Fruit fly (Drosophila melanogaster) whole organism, wandering third instar larva: ENCODE measurements around the gene Arp8.

Experiments used
- Abd-B ChIP-seq: fragments of >200 bp; optimal IDR thresholded peaks from 2 replicates; lab custom pipeline; 2017; ENCODE audit warnings: missing biosample characterization, missing genetic modification characterization
- CG32264 ChIP-seq: fragments of 200-800 bp; sonication (Bioruptor generic); optimal IDR thresholded peaks from 2 replicates; lab custom pipeline; 2016; ENCODE audit warnings: missing biosample characterization, missing genetic modification characterization
- CG9705 ChIP-seq: fragments of 200-800 bp; sonication (Bioruptor generic); optimal IDR thresholded peaks from 2 replicates; lab custom pipeline; 2018; ENCODE audit warnings: missing biosample characterization, mild to moderate bottlenecking, missing genetic modification characterization
- CrebA ChIP-seq: fragments of 200-800 bp; sonication (Bioruptor generic); optimal IDR thresholded peaks from 2 replicates; lab custom pipeline; 2016; ENCODE audit warnings: missing biosample characterization, mild to moderate bottlenecking, missing genetic modification characterization, borderline replicate concordance
- Dfd ChIP-seq: fragments of >200 bp; optimal IDR thresholded peaks from 2 replicates; lab custom pipeline; 2017; ENCODE audit warnings: missing biosample characterization, missing genetic modification characterization
- Dif ChIP-seq: fragments of 200-275, 200-300 bp; sonication (Bioruptor generic); optimal IDR thresholded peaks from 2 replicates; lab custom pipeline; 2018; ENCODE audit warnings: missing biosample characterization, missing genetic modification characterization; ENCODE audit not compliant: partially characterized antibody
- GATAd ChIP-seq: sonication (Bioruptor generic); optimal IDR thresholded peaks from 2 replicates; lab custom pipeline; 2016; ENCODE audit warnings: missing biosample characterization, missing genetic modification characterization
- HLH106 ChIP-seq: fragments of 200-800 bp; optimal IDR thresholded peaks from 3 replicates; lab custom pipeline; 2019; ENCODE audit warnings: missing biosample characterization, mild to moderate bottlenecking, missing genetic modification characterization, moderate library complexity
- Hr78 ChIP-seq: fragments of >200 bp; optimal IDR thresholded peaks from 2 replicates; lab custom pipeline; 2017; ENCODE audit warnings: missing biosample characterization, missing genetic modification characterization
- Hr83 ChIP-seq: fragments of 200-300 bp; sonication (Bioruptor generic); optimal IDR thresholded peaks from 2 replicates; lab custom pipeline; 2016; ENCODE audit warnings: missing biosample characterization, mild to moderate bottlenecking, missing genetic modification characterization, moderate library complexity; ENCODE audit not compliant: poor library complexity, severe bottlenecking
- Jra ChIP-seq: sonication (Bioruptor generic); optimal IDR thresholded peaks from 2 replicates; lab custom pipeline; 2016; ENCODE audit warnings: missing biosample characterization, missing genetic modification characterization
- Mio ChIP-seq: sonication (Bioruptor generic); optimal IDR thresholded peaks from 2 replicates; lab custom pipeline; 2016; ENCODE audit warnings: missing biosample characterization, missing genetic modification characterization
- Myc ChIP-seq: fragments of >200 bp; optimal IDR thresholded peaks from 2 replicates; lab custom pipeline; 2017
- OdsH ChIP-seq: fragments of 200-800 bp; sonication (Bioruptor generic); optimal IDR thresholded peaks from 2 replicates; lab custom pipeline; 2016; ENCODE audit warnings: missing biosample characterization, mild to moderate bottlenecking, missing genetic modification characterization
- Rel ChIP-seq, 2 experiments: fragments of 200-800 bp; sonication (Bioruptor generic) in 1 of 2; optimal IDR thresholded peaks; 2 replicates in 1 of 2; 3 replicates in 1 of 2; lab custom pipeline; 2016 to 2019; ENCODE audit warnings: mild to moderate bottlenecking in 2 of 2, missing biosample characterization in 2 of 2, missing genetic modification characterization in 2 of 2, moderate library complexity in 1 of 2
- Sp1 ChIP-seq: fragments of 200-800 bp; sonication (Bioruptor generic); optimal IDR thresholded peaks from 3 replicates; lab custom pipeline; 2019; ENCODE audit warnings: missing biosample characterization, mild to moderate bottlenecking, missing genetic modification characterization, moderate library complexity
- Vsx2 ChIP-seq: fragments of 200-300, 225-300 bp; sonication (Bioruptor generic); optimal IDR thresholded peaks from 2 replicates; lab custom pipeline; 2018; ENCODE audit warnings: missing biosample characterization, missing genetic modification characterization; ENCODE audit not compliant: partially characterized antibody
- br ChIP-seq: fragments of 200-800 bp; sonication (Bioruptor generic); optimal IDR thresholded peaks from 2 replicates; lab custom pipeline; 2016; ENCODE audit warnings: missing biosample characterization, missing genetic modification characterization
- brk ChIP-seq: fragments of 200-800 bp; sonication (Bioruptor generic); optimal IDR thresholded peaks from 2 replicates; lab custom pipeline; 2016; ENCODE audit warnings: missing biosample characterization, mild to moderate bottlenecking, missing genetic modification characterization
- dl ChIP-seq, 2 experiments: fragments of 175-275, 200-275 bp in 1 of 2; fragments of 200-275 bp in 1 of 2; sonication (Bioruptor generic); optimal IDR thresholded peaks; lab custom pipeline; 2018; ENCODE audit warnings: mild to moderate bottlenecking in 2 of 2, missing biosample characterization in 2 of 2, missing genetic modification characterization in 2 of 2, moderate library complexity in 2 of 2; ENCODE audit not compliant: partially characterized antibody in 2 of 2, insufficient read depth in 1 of 2
- dmrt93B ChIP-seq: fragments of 200-800 bp; sonication (Bioruptor generic); optimal IDR thresholded peaks from 2 replicates; lab custom pipeline; 2018; ENCODE audit warnings: missing biosample characterization, mild to moderate bottlenecking, missing genetic modification characterization
- dsf ChIP-seq: sonication (Bioruptor generic); optimal IDR thresholded peaks from 2 replicates; lab custom pipeline; 2016; ENCODE audit warnings: missing biosample characterization, missing genetic modification characterization, borderline replicate concordance
- ey ChIP-seq: fragments of 200-800 bp; sonication (Bioruptor generic); optimal IDR thresholded peaks from 2 replicates; lab custom pipeline; 2016; ENCODE audit warnings: missing biosample characterization, missing genetic modification characterization
- foxo ChIP-seq, 2 experiments: fragments of 200-800 bp; sonication (Bioruptor generic); optimal IDR thresholded peaks; 2 replicates in 1 of 2; 3 replicates in 1 of 2; lab custom pipeline; 2016 to 2017; ENCODE audit warnings: missing biosample characterization in 2 of 2, missing genetic modification characterization in 2 of 2
- fru ChIP-seq: fragments of 200-800 bp; sonication (Bioruptor generic); optimal IDR thresholded peaks from 3 replicates; lab custom pipeline; 2016; ENCODE audit warnings: missing biosample characterization, mild to moderate bottlenecking, missing genetic modification characterization
- h ChIP-seq: fragments of 200-800 bp; sonication (Bioruptor generic); optimal IDR thresholded peaks from 3 replicates; lab custom pipeline; 2016; ENCODE audit warnings: missing biosample characterization, mild to moderate bottlenecking, missing genetic modification characterization
- lola ChIP-seq: fragments of >200 bp; optimal IDR thresholded peaks from 2 replicates; lab custom pipeline; 2017; ENCODE audit warnings: missing biosample characterization, missing genetic modification characterization
- pan ChIP-seq: fragments of >200 bp; optimal IDR thresholded peaks from 2 replicates; lab custom pipeline; 2017
- psq ChIP-seq: fragments of 200-800 bp; sonication (Bioruptor generic); optimal IDR thresholded peaks from 3 replicates; lab custom pipeline; 2017; ENCODE audit warnings: missing biosample characterization, mild to moderate bottlenecking, missing genetic modification characterization, moderate library complexity
- rgr ChIP-seq: fragments of 200-800 bp; sonication (Bioruptor generic); optimal IDR thresholded peaks from 3 replicates; lab custom pipeline; 2016; ENCODE audit warnings: missing biosample characterization, mild to moderate bottlenecking, missing genetic modification characterization
- sage ChIP-seq: fragments of 200-800 bp; sonication (Bioruptor generic); optimal IDR thresholded peaks from 2 replicates; lab custom pipeline; 2016; ENCODE audit warnings: missing biosample characterization, mild to moderate bottlenecking, missing genetic modification characterization
- sv ChIP-seq: fragments of 200-800 bp; sonication (Bioruptor generic); optimal IDR thresholded peaks from 3 replicates; lab custom pipeline; 2016; ENCODE audit warnings: missing biosample characterization, missing genetic modification characterization
- usp ChIP-seq: fragments of >200 bp; optimal IDR thresholded peaks from 2 replicates; lab custom pipeline; 2017; ENCODE audit warnings: missing biosample characterization, missing genetic modification characterization
- woc ChIP-seq: sonication (Bioruptor generic); optimal IDR thresholded peaks from 2 replicates; lab custom pipeline; 2016; ENCODE audit warnings: missing biosample characterization, mild to moderate bottlenecking, missing genetic modification characterization

Gene Arp8

dm6 chrX:17885295-17885694, 24.7 kb upstream of the Arp8 start:
- no peak for TF ChIP-seq Vsx2
- no peak for TF ChIP-seq Abd-B (GFP tag; lab: Kevin White, UChicago)
- TF ChIP-seq psq (GFP tag; lab: Kevin White, UChicago) = peak; percentile 13

dm6 chrX:17884567-17884966, 24.0 kb upstream of the Arp8 start:
- TF ChIP-seq dmrt93B = no peak
- TF ChIP-seq fru (GFP tag; lab: Kevin White, UChicago) = no peak
- no peak for TF ChIP-seq psq (GFP tag; lab: Kevin White, UChicago)
- no peak for TF ChIP-seq CrebA (GFP tag; lab: Kevin White, UChicago)
- no peak for TF ChIP-seq br (GFP tag; lab: Kevin White, UChicago)
- no peak for TF ChIP-seq Dfd
- TF ChIP-seq GATAd (GFP tag; lab: Kevin White, UChicago) = no peak
- no peak for TF ChIP-seq Rel (GFP tag; optimal IDR thresholded peaks at IDR 0.05; lab: Kevin White, UChicago)
- TF ChIP-seq Rel (tag; optimal IDR thresholded peaks at IDR 0.05; lab: Kevin White, UChicago) = no peak
- TF ChIP-seq dl (GFP tag; optimal IDR thresholded peaks at IDR 0.05; lab: Kevin White, UChicago; ENCODE audit: insufficient read depth in 1 of 2, partially characterized antibody in 2 of 2) = no peak
- TF ChIP-seq Hr78 = no peak
- no peak for TF ChIP-seq Vsx2
- no peak for TF ChIP-seq Myc (lab: Kevin White, UChicago)
- TF ChIP-seq sage (GFP tag; lab: Kevin White, UChicago) = no peak
- TF ChIP-seq Dif (GFP tag; lab: Kevin White, UChicago) = no peak
- TF ChIP-seq dsf (GFP tag; lab: Kevin White, UChicago) = no peak
- no peak for TF ChIP-seq usp
- no peak for TF ChIP-seq Hr83 (GFP tag; lab: Kevin White, UChicago)
- TF ChIP-seq HLH106 (tag; lab: Kevin White, UChicago) = no peak
- TF ChIP-seq Sp1 = no peak
- TF ChIP-seq ey (GFP tag; lab: Kevin White, UChicago) = no peak

- no peak for TF ChIP-seq Mio (GFP tag; lab: Kevin White, UChicago)
Measured at dm6 chrX:17883418-17883817, 22.8 kb upstream of the Arp8 start, which contains the start of gene CG12985. TSS of gene CG12985 (plus strand) at chrX:17883718.

- TF ChIP-seq CG9705 (GFP tag; lab: Kevin White, UChicago) (no peak), fru (GFP tag; lab: Kevin White, UChicago) (no peak), CG32264 (GFP tag; lab: Kevin White, UChicago) (no peak), GATAd (GFP tag; lab: Kevin White, UChicago) (no peak), dsf (GFP tag; lab: Kevin White, UChicago) (no peak), ey (GFP tag; lab: Kevin White, UChicago) (no peak), Abd-B (GFP tag; lab: Kevin White, UChicago) (no peak), usp (no peak), Sp1 (no peak), woc (GFP tag; lab: Kevin White, UChicago) (no peak), sv (GFP tag; lab: Kevin White, UChicago) (no peak), h (no peak), dmrt93B (no peak), Dif (GFP tag; lab: Kevin White, UChicago) (no peak)
Measured at dm6 chrX:17882769-17883168, 22.2 kb upstream of the Arp8 start.

dm6 chrX:17881138-17882121, 20.8 kb upstream of the Arp8 start:
- peak; percentile 35 for TF ChIP-seq Sp1
- no peak for TF ChIP-seq Jra (GFP tag; lab: Kevin White, UChicago)
- TF ChIP-seq Myc (lab: Kevin White, UChicago) = no peak
- peak; percentile 80 for TF ChIP-seq fru (GFP tag; lab: Kevin White, UChicago)
- peak; percentile 19 for TF ChIP-seq woc (GFP tag; lab: Kevin White, UChicago)
- peak; percentile 1 for TF ChIP-seq sage (GFP tag; lab: Kevin White, UChicago)
- TF ChIP-seq Mio (GFP tag; lab: Kevin White, UChicago) = no peak
- peak; percentile 47 for TF ChIP-seq OdsH (GFP tag; lab: Kevin White, UChicago)
- TF ChIP-seq dl (GFP tag; optimal IDR thresholded peaks at IDR 0.05; lab: Kevin White, UChicago; ENCODE audit: insufficient read depth in 1 of 2, partially characterized antibody in 2 of 2) = no peak
- peak; percentile 24 for TF ChIP-seq CG9705 (GFP tag; lab: Kevin White, UChicago)
- no peak for TF ChIP-seq Dif (GFP tag; lab: Kevin White, UChicago)
- no peak for TF ChIP-seq brk (GFP tag; lab: Kevin White, UChicago)
- TF ChIP-seq Vsx2 = peak; percentile 5
- no peak for TF ChIP-seq Abd-B (GFP tag; lab: Kevin White, UChicago)
- peak; percentile 74 for TF ChIP-seq br (GFP tag; lab: Kevin White, UChicago)
- TF ChIP-seq pan (lab: Kevin White, UChicago) = no peak
- TF ChIP-seq sv (GFP tag; lab: Kevin White, UChicago) = no peak
- TF ChIP-seq dsf (GFP tag; lab: Kevin White, UChicago) = no peak
- TF ChIP-seq usp = no peak
- TF ChIP-seq Dfd = peak; percentile 64
- TF ChIP-seq Rel (GFP tag; optimal IDR thresholded peaks at IDR 0.05; lab: Kevin White, UChicago) = peak; percentile 9
- TF ChIP-seq Rel (tag; optimal IDR thresholded peaks at IDR 0.05; lab: Kevin White, UChicago) = peak; percentile 28
- no peak for TF ChIP-seq CG32264 (GFP tag; lab: Kevin White, UChicago)
- TF ChIP-seq Hr83 (GFP tag; lab: Kevin White, UChicago) = no peak
- TF ChIP-seq foxo (GFP tag; optimal IDR thresholded peaks at IDR 0.05; lab: Kevin White, UChicago) = peak in 1 of 2 experiments; percentile 89
- TF ChIP-seq rgr (GFP tag; lab: Kevin White, UChicago) = peak; percentile 80
- no peak for TF ChIP-seq lola
- peak; percentile 38 for TF ChIP-seq CrebA (GFP tag; lab: Kevin White, UChicago)
- peak; percentile 85 for TF ChIP-seq ey (GFP tag; lab: Kevin White, UChicago)
